Fruit fly (Drosophila melanogaster) whole organism, adult: ENCODE results near the gene blot.

Experiments used
- CG11617 ChIP-seq: fragments of 200-800 bp; sonication (Bioruptor generic); optimal IDR thresholded peaks from 2 replicates; lab custom pipeline; 2017; ENCODE audit warnings: mild to moderate bottlenecking, missing biosample characterization, missing genetic modification reagents, missing genetic modification characterization
- CG12768 ChIP-seq: fragments of 200-800 bp; sonication (Bioruptor generic); optimal IDR thresholded peaks from 2 replicates; lab custom pipeline; 2017; ENCODE audit warnings: missing biosample characterization, missing genetic modification characterization, mild to moderate bottlenecking, moderate library complexity, missing genetic modification reagents
- CG14711 ChIP-seq: fragments of 200-800 bp; sonication (Bioruptor generic); optimal IDR thresholded peaks from 2 replicates; lab custom pipeline; 2018; ENCODE audit warnings: missing biosample characterization, mild to moderate bottlenecking, missing genetic modification characterization, moderate library complexity
- CG1620 ChIP-seq: fragments of 200-800 bp; sonication (Bioruptor generic); optimal IDR thresholded peaks from 2 replicates; lab custom pipeline; 2016; ENCODE audit warnings: missing biosample characterization, missing genetic modification characterization
- CG33017 ChIP-seq: fragments of 200-800 bp; sonication (Bioruptor generic); optimal IDR thresholded peaks from 2 replicates; lab custom pipeline; 2018; ENCODE audit warnings: missing biosample characterization, mild to moderate bottlenecking, missing genetic modification characterization, moderate library complexity
- CG5204 ChIP-seq: fragments of 200-800 bp; sonication (Bioruptor generic); optimal IDR thresholded peaks from 2 replicates; lab custom pipeline; 2016; ENCODE audit warnings: missing biosample characterization, missing genetic modification characterization
- CG7045 ChIP-seq: fragments of 200-800 bp; sonication (Bioruptor generic); optimal IDR thresholded peaks from 2 replicates; lab custom pipeline; 2017; ENCODE audit warnings: missing biosample characterization, mild to moderate bottlenecking, missing genetic modification characterization
- CG7101 ChIP-seq: fragments of 200-800 bp; sonication (Bioruptor generic); optimal IDR thresholded peaks from 2 replicates; lab custom pipeline; 2018; ENCODE audit warnings: missing biosample characterization, mild to moderate bottlenecking, missing genetic modification characterization, moderate library complexity
- Clk ChIP-seq: fragments of 200-800 bp; sonication (Bioruptor generic); optimal IDR thresholded peaks from 2 replicates; lab custom pipeline; 2017; ENCODE audit warnings: missing biosample characterization, missing genetic modification characterization
- Crg-1 ChIP-seq: fragments of 200-800 bp; sonication (Bioruptor generic); optimal IDR thresholded peaks from 2 replicates; lab custom pipeline; 2016; ENCODE audit warnings: missing biosample characterization, missing genetic modification characterization
- Hr96 ChIP-seq: fragments of 200-800 bp; sonication (Bioruptor generic); optimal IDR thresholded peaks from 2 replicates; lab custom pipeline; 2016; ENCODE audit warnings: missing biosample characterization, missing genetic modification characterization
- Mnt ChIP-seq: fragments of 200-800 bp; sonication (Bioruptor generic); optimal IDR thresholded peaks from 2 replicates; lab custom pipeline; 2016; ENCODE audit warnings: missing biosample characterization, mild to moderate bottlenecking, missing genetic modification characterization
- bab1 ChIP-seq: fragments of 200-800 bp; sonication (Bioruptor generic); optimal IDR thresholded peaks from 3 replicates; lab custom pipeline; 2019; ENCODE audit warnings: missing biosample characterization, mild to moderate bottlenecking, missing genetic modification characterization, moderate library complexity
- cic ChIP-seq: fragments of 200-800 bp; sonication (Bioruptor generic); optimal IDR thresholded peaks from 2 replicates; lab custom pipeline; 2017; ENCODE audit warnings: missing biosample characterization, mild to moderate bottlenecking, missing genetic modification characterization, moderate library complexity
- cnc ChIP-seq, 2 experiments: fragments of >200 bp; optimal IDR thresholded peaks; 2 replicates each; lab custom pipeline; 2017
- kay ChIP-seq: fragments of 200-800 bp; sonication (Bioruptor generic); peaks from one replicate; lab custom pipeline; 2016; ENCODE audit warnings: missing biosample characterization, missing genetic modification characterization, borderline replicate concordance
- ovo ChIP-seq: fragments of 200-800 bp; sonication (Bioruptor generic); optimal IDR thresholded peaks from 2 replicates; lab custom pipeline; 2016; ENCODE audit warnings: missing biosample characterization, missing genetic modification characterization
- pad ChIP-seq: fragments of 200-800 bp; sonication (Bioruptor generic); optimal IDR thresholded peaks from 3 replicates; lab custom pipeline; 2017; ENCODE audit warnings: missing biosample characterization, missing genetic modification characterization, mild to moderate bottlenecking, moderate library complexity, missing genetic modification reagents
- tj ChIP-seq: fragments of 200-800 bp; sonication (Bioruptor generic); optimal IDR thresholded peaks from 3 replicates; lab custom pipeline; 2017; ENCODE audit warnings: missing biosample characterization, mild to moderate bottlenecking, missing genetic modification characterization, moderate library complexity
- toe ChIP-seq: fragments of 200-800 bp; sonication (Bioruptor generic); optimal IDR thresholded peaks from 2 replicates; lab custom pipeline; 2016; ENCODE audit warnings: missing biosample characterization, missing genetic modification characterization

Gene blot

DNA sequence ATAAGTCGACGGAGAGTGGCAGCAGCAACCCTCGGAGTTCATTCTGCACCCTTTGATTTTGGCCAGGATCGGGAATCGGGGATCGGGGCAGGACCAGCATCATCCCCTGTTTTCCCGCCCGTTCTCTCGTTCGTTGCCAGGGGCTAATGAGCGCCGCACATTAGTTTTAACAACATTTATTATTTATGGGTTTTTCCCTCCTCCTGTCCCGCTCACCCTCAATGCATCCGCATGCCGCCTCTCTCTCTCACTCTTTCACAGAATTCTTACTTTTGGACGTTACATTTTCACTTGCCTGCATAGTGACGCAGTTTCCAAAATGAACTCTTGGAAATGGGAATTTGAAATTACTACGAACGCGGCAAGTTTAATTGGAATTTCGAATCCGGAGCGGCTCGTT is 54.4 kb downstream of the blot start:
- TF ChIP-seq cic (GFP tag; lab: Kevin White, UChicago), result no peak
- TF ChIP-seq Mnt, result no peak
- TF ChIP-seq Hr96, result no peak
- no peak for TF ChIP-seq Clk
- TF ChIP-seq toe (GFP tag; lab: Kevin White, UChicago), result no peak
- TF ChIP-seq kay (GFP tag; lab: Kevin White, UChicago), result no peak
- TF ChIP-seq cnc (optimal IDR thresholded peaks at IDR 0.05; lab: Kevin White, UChicago), result no peak
- no peak for TF ChIP-seq CG11617 (GFP tag; lab: Kevin White, UChicago)
- no peak for TF ChIP-seq CG14711 (tag; lab: Kevin White, UChicago)
- TF ChIP-seq tj (GFP tag; lab: Kevin White, UChicago), result no peak
- TF ChIP-seq CG7101 (tag; lab: Kevin White, UChicago), result no peak
- no peak for TF ChIP-seq CG12768 (GFP tag; lab: Kevin White, UChicago)

DNA sequence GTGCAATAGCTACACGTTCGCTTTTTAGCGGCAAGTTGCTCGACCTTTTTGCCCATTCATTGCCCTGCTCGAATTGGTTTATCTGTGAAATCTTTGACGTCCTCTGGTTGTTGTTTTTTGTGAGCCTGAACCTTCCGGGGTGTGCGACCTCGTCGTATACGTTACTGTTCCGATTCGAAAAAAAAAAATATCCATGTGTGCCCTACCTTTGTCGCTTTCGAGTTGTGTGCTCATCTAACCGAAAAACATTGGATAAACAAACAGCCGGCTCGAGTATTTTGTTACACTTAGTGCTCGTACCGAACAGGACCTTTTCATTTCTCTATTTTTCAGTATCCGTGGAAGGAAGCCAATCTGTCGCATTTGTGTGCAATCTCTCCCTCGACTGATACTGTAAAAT is 57.3 kb downstream of the blot start:
- TF ChIP-seq Clk, result no peak
- no peak for TF ChIP-seq CG11617 (GFP tag; lab: Kevin White, UChicago)
- TF ChIP-seq Crg-1 (GFP tag; lab: Kevin White, UChicago), result no peak
- TF ChIP-seq bab1 (GFP tag; lab: Kevin White, UChicago), result no peak
- TF ChIP-seq CG5204 (GFP tag; lab: Kevin White, UChicago), result no peak
- TF ChIP-seq cnc (optimal IDR thresholded peaks at IDR 0.05; lab: Kevin White, UChicago), result no peak
- no peak for TF ChIP-seq ovo (GFP tag; lab: Kevin White, UChicago)

DNA sequence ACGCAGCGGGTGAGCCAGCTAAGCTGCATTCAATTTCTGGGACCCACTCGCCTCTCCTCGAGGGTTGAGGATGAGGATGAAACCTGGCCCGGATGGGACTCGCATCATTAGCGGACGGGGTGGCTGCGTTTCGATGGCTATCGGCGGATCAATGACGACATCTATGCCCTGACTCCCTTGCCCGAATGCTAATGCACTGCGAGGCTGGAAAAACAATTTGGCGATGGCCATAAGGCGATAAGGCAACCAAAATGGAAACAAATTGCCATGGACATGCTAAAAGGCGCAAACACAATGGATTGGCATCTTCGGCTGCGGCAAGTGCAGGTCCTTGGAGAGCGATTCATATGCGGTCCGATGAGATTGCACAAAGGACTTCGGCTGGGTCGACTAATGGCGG is 58.4 kb downstream of the blot start:
- no peak for TF ChIP-seq kay (GFP tag; lab: Kevin White, UChicago)
- TF ChIP-seq CG14711 (tag; lab: Kevin White, UChicago), result no peak
- TF ChIP-seq CG12768 (GFP tag; lab: Kevin White, UChicago), result no peak
- no peak for TF ChIP-seq cic (GFP tag; lab: Kevin White, UChicago)
- no peak for TF ChIP-seq CG7045
- no peak for TF ChIP-seq pad (GFP tag; lab: Kevin White, UChicago)
- no peak for TF ChIP-seq CG5204 (GFP tag; lab: Kevin White, UChicago)
- no peak for TF ChIP-seq bab1 (GFP tag; lab: Kevin White, UChicago)
- TF ChIP-seq toe (GFP tag; lab: Kevin White, UChicago), result no peak
- TF ChIP-seq cnc (optimal IDR thresholded peaks at IDR 0.05; lab: Kevin White, UChicago), result no peak
- no peak for TF ChIP-seq Mnt
- TF ChIP-seq CG7101 (tag; lab: Kevin White, UChicago), result no peak
- TF ChIP-seq CG11617 (GFP tag; lab: Kevin White, UChicago), result no peak
- TF ChIP-seq CG1620, result no peak
- no peak for TF ChIP-seq Clk
- no peak for TF ChIP-seq CG33017
- TF ChIP-seq Hr96, result no peak
- TF ChIP-seq Crg-1 (GFP tag; lab: Kevin White, UChicago), result no peak
- TF ChIP-seq tj (GFP tag; lab: Kevin White, UChicago), result no peak
- no peak for TF ChIP-seq ovo (GFP tag; lab: Kevin White, UChicago)

dm6 chr3L:17361925-17362324 is 59.4 kb downstream of the blot start:
- no peak for TF ChIP-seq CG7101 (tag; lab: Kevin White, UChicago)
- no peak for TF ChIP-seq CG33017
- no peak for TF ChIP-seq Hr96
- TF ChIP-seq CG14711 (tag; lab: Kevin White, UChicago), result no peak
- TF ChIP-seq toe (GFP tag; lab: Kevin White, UChicago), result no peak

DNA sequence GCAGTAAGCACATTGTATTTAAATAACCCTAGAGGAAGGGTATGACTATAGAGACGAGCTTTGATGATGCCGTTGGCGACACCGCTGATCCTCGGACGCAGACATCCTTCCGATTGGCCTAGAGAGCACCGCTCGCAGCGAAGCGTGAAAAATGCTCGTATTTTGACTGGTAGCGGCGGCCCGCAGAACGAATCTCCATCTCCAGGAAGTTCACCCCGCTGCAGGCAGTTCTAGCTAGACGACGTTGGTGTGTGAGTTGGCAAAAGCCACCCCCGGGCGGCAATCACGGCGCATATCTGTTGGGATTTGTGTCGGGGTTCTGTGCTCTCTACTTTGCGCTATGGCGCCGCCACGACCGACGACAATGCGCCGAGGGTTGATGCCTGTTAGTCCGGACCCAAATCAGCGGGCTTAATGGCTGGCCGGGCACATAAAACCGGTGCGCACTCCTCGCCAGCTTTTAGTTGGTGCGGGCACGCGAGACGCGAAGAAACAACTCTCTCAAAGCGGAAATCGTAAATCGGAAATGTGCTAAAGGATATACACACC is 62.0 kb downstream of the blot start, which contains the start of gene tap:
tap (plus strand) TSS at position 458 of the 549 bp plus-strand sequence.
- no peak for TF ChIP-seq cic (GFP tag; lab: Kevin White, UChicago)
- TF ChIP-seq CG1620, result no peak
- TF ChIP-seq pad (GFP tag; lab: Kevin White, UChicago), result no peak
- no peak for TF ChIP-seq cnc (optimal IDR thresholded peaks at IDR 0.05; lab: Kevin White, UChicago)
- no peak for TF ChIP-seq CG7101 (tag; lab: Kevin White, UChicago)
- no peak for TF ChIP-seq kay (GFP tag; lab: Kevin White, UChicago)
- TF ChIP-seq Crg-1 (GFP tag; lab: Kevin White, UChicago), result no peak
- no peak for TF ChIP-seq Mnt
- no peak for TF ChIP-seq CG5204 (GFP tag; lab: Kevin White, UChicago)
- no peak for TF ChIP-seq CG7045
- TF ChIP-seq CG12768 (GFP tag; lab: Kevin White, UChicago), result no peak
- TF ChIP-seq toe (GFP tag; lab: Kevin White, UChicago), result no peak
- no peak for TF ChIP-seq bab1 (GFP tag; lab: Kevin White, UChicago)
- TF ChIP-seq tj (GFP tag; lab: Kevin White, UChicago), result no peak
- no peak for TF ChIP-seq CG33017
- TF ChIP-seq Hr96, result no peak
- TF ChIP-seq CG11617 (GFP tag; lab: Kevin White, UChicago), result no peak
- TF ChIP-seq CG14711 (tag; lab: Kevin White, UChicago), result no peak
- TF ChIP-seq Clk, result no peak

DNA sequence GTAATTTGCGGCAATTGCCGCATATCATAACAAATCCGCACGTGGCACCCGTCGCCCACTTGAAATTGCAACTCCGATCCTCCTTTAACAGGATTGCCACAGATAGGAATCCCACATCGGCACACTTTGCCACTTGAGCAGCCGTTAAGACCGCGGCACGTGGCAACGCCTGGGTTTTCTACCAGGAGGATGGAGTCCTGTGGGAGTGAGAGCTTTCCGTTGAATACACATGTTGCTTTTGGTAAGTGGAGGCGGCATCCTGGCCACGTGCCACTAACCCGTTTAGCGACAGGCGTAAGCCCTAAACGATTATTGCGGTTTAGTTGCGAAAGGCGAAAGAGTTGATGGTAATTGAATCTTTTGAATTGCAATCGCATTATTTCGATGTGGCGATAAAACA is 62.8 kb downstream of the blot start:
- TF ChIP-seq tj (GFP tag; lab: Kevin White, UChicago) (no peak), Clk (no peak), Hr96 (no peak), CG33017 (no peak), CG7101 (tag; lab: Kevin White, UChicago) (no peak), cic (GFP tag; lab: Kevin White, UChicago) (no peak), pad (GFP tag; lab: Kevin White, UChicago) (no peak), cnc (optimal IDR thresholded peaks at IDR 0.05; lab: Kevin White, UChicago) (no peak), CG5204 (GFP tag; lab: Kevin White, UChicago) (no peak), CG14711 (tag; lab: Kevin White, UChicago) (no peak), Crg-1 (GFP tag; lab: Kevin White, UChicago) (no peak), ovo (GFP tag; lab: Kevin White, UChicago) (no peak), kay (GFP tag; lab: Kevin White, UChicago) (no peak), CG12768 (GFP tag; lab: Kevin White, UChicago) (no peak), CG7045 (no peak), bab1 (GFP tag; lab: Kevin White, UChicago) (no peak), toe (GFP tag; lab: Kevin White, UChicago) (no peak)
